Worm (Caenorhabditis elegans) whole organism, L4/young adult: ENCODE measurements around the gene vps-36.

ENCODE experiments used
- dao-5 ChIP-seq: sonication (generic microtip); optimal IDR thresholded peaks from 2 replicates; lab custom pipeline; 2016; ENCODE audit warnings: missing genotype, missing genetic modification characterization, moderate library complexity, missing compliant biosample characterization
- him-1 ChIP-seq: sonication (generic microtip); optimal IDR thresholded peaks from 2 replicates; lab custom pipeline; 2016; ENCODE audit warnings: missing genotype, missing genetic modification reagents, missing genetic modification characterization, missing compliant biosample characterization

ce11 chrV:10953471-10954155, 6.9 kb downstream of the vps-36 start:
- TF ChIP-seq him-1: no peak
- no peak for TF ChIP-seq dao-5
